Worm (Caenorhabditis elegans): Measurements from ENCODE around the gene R07H5.16.
"Not testable (repeated sequence)": the region's sequence is repeated elsewhere in the genome, so short reads cannot be mapped to it uniquely, and the experiment has no call there.

The R07H5.16 gene

ce11 chrIV:11198983-11199382 is at the start of gene R07H5.16:
Gene R07H5.16, plus strand, starts transcription at chrIV:11199330.
- not testable (repeated sequence) for TF ChIP-seq unc-62 (GFP tag; optimal IDR thresholded peaks at IDR 0.05)

- TF ChIP-seq unc-62 (GFP tag; optimal IDR thresholded peaks at IDR 0.05), result peak; percentile 13
These were observed 49.5 kb upstream of the R07H5.16 start, which contains the start of the genes F01G4.6 and pfd-1 for ce11 chrIV:11149454-11150163. Gene F01G4.6, minus strand, starts transcription at chrIV:11149504. Gene pfd-1, plus strand, starts transcription at chrIV:11150113.

ce11 chrIV:11150844-11151243 is 48.3 kb upstream of the R07H5.16 start, which contains the start of gene C08F8.2:
Gene C08F8.2, plus strand, starts transcription at chrIV:11150997.
- TF ChIP-seq unc-62 (GFP tag; optimal IDR thresholded peaks at IDR 0.05), result no peak

ce11 chrIV:11154425-11155114 is 44.6 kb upstream of the R07H5.16 start, which contains the start of gene C08F8.3:
Gene C08F8.3, plus strand, starts transcription at chrIV:11155044.
- not testable (repeated sequence) for TF ChIP-seq unc-62 (GFP tag; optimal IDR thresholded peaks at IDR 0.05)

ce11 chrIV:11156526-11156925 is 42.6 kb upstream of the R07H5.16 start:
- no peak for TF ChIP-seq unc-62 (GFP tag; optimal IDR thresholded peaks at IDR 0.05)

ce11 chrIV:11159886-11160285 is 39.2 kb upstream of the R07H5.16 start, which contains the start of gene mboa-4:
Gene mboa-4, minus strand, starts transcription at chrIV:11159986.
- TF ChIP-seq unc-62 (GFP tag; optimal IDR thresholded peaks at IDR 0.05), result no peak

- no peak for TF ChIP-seq unc-62 (GFP tag; optimal IDR thresholded peaks at IDR 0.05)
These were observed 38.4 kb upstream of the R07H5.16 start, which contains the start of gene C08F8.15 for ce11 chrIV:11160707-11161106. Gene C08F8.15, minus strand, starts transcription at chrIV:11160807.

- TF ChIP-seq unc-62 (GFP tag; optimal IDR thresholded peaks at IDR 0.05), result no peak
These were observed 36.7 kb upstream of the R07H5.16 start, which contains the start of gene fbxb-9 for ce11 chrIV:11162451-11162850. Gene fbxb-9, minus strand, starts transcription at chrIV:11162551.

- no peak for TF ChIP-seq unc-62 (GFP tag; optimal IDR thresholded peaks at IDR 0.05)
These were observed 34.3 kb upstream of the R07H5.16 start, which contains the start of gene C08F8.6 for ce11 chrIV:11164831-11165230. Gene C08F8.6, minus strand, starts transcription at chrIV:11164931.

ce11 chrIV:11169652-11170051 is 29.5 kb upstream of the R07H5.16 start, which contains the start of gene nhr-67:
Gene nhr-67, plus strand, starts transcription at chrIV:11169748.
- TF ChIP-seq unc-62 (GFP tag; optimal IDR thresholded peaks at IDR 0.05), result no peak

- no peak for TF ChIP-seq unc-62 (GFP tag; optimal IDR thresholded peaks at IDR 0.05)
These were observed 24.4 kb upstream of the R07H5.16 start for ce11 chrIV:11174772-11175171.

- no peak for TF ChIP-seq unc-62 (GFP tag; optimal IDR thresholded peaks at IDR 0.05)
These were observed 22.2 kb upstream of the R07H5.16 start, which contains the start of gene rap-3 for ce11 chrIV:11176967-11177366. Gene rap-3, plus strand, starts transcription at chrIV:11177267.

- no peak for TF ChIP-seq unc-62 (GFP tag; optimal IDR thresholded peaks at IDR 0.05)
These were observed 20.6 kb upstream of the R07H5.16 start, which contains the start of gene C08F8.9 for ce11 chrIV:11178495-11178894. Gene C08F8.9, minus strand, starts transcription at chrIV:11178595.

- TF ChIP-seq unc-62 (GFP tag; optimal IDR thresholded peaks at IDR 0.05), result not testable (repeated sequence)
These were observed 19.9 kb upstream of the R07H5.16 start, which contains the start of gene cpt-2 for ce11 chrIV:11179123-11179740. Gene cpt-2, plus strand, starts transcription at chrIV:11179645.

- no peak for TF ChIP-seq unc-62 (GFP tag; optimal IDR thresholded peaks at IDR 0.05)
These were observed 19.1 kb upstream of the R07H5.16 start for ce11 chrIV:11180077-11180476.

ce11 chrIV:11183013-11183412 is 16.1 kb upstream of the R07H5.16 start, which contains the start of gene prx-14:
Gene prx-14, plus strand, starts transcription at chrIV:11183132.
- TF ChIP-seq unc-62 (GFP tag; optimal IDR thresholded peaks at IDR 0.05), result no peak
